Worm (Caenorhabditis elegans) whole organism, young adult: Measurements from ENCODE around the gene H12D21.9.
A peak's percentile ranks its signal among the peaks of the same experiment; 100 is the strongest.

Source experiments
- C17E4.6 ChIP-seq: fragments of 200-800 bp; sonication (Bioruptor generic); IDR thresholded peaks from 2 replicates; pipeline ENCODE4 v1.3.6; 2022; ENCODE audit warnings: missing genetic modification reagents, missing genetic modification characterization, missing compliant biosample characterization
- F52B5.7 ChIP-seq: sonication (generic microtip); optimal IDR thresholded peaks from 2 replicates; lab custom pipeline; 2016; ENCODE audit warnings: mild to moderate bottlenecking, missing genetic modification characterization, missing compliant biosample characterization
- T26A5.8 ChIP-seq: sonication (generic microtip); optimal IDR thresholded peaks from 2 replicates; lab custom pipeline; 2016; ENCODE audit warnings: missing genetic modification characterization, missing compliant biosample characterization
- Y53G8AR.9 ChIP-seq: fragments of 200-800 bp; sonication (Bioruptor generic); conservative IDR thresholded peaks from 2 replicates; pipeline ENCODE4 v1.3.6; 2022; ENCODE audit warnings: missing genetic modification reagents, missing genetic modification characterization, missing compliant biosample characterization
- athp-1 ChIP-seq: sonication (generic microtip); optimal IDR thresholded peaks from 2 replicates; lab custom pipeline; 2017; ENCODE audit warnings: mild to moderate bottlenecking, missing genetic modification characterization, missing compliant biosample characterization
- attf-5 ChIP-seq: fragments of 200-800 bp; sonication (Bioruptor generic); optimal IDR thresholded peaks from 2 replicates; lab custom pipeline; 2018; ENCODE audit warnings: mild to moderate bottlenecking, missing genetic modification characterization, missing compliant biosample characterization
- cebp-2 ChIP-seq: fragments of 200-800 bp; sonication (Bioruptor generic); IDR thresholded peaks from 2 replicates; pipeline ENCODE4 v1.3.6; 2022; ENCODE audit warnings: missing genetic modification characterization, missing compliant biosample characterization
- dpff-1 ChIP-seq: sonication (generic microtip); optimal IDR thresholded peaks from 2 replicates; lab custom pipeline; 2017; ENCODE audit warnings: mild to moderate bottlenecking, missing genetic modification characterization, missing compliant biosample characterization
- efl-1 ChIP-seq: fragments of 150-350 bp; optimal IDR thresholded peaks from 2 replicates; lab custom pipeline; 2014; ENCODE audit warnings: missing biosample characterization, missing genetic modification reagents, missing genetic modification characterization
- him-1 ChIP-seq: sonication (generic microtip); optimal IDR thresholded peaks from 2 replicates; lab custom pipeline; 2016; ENCODE audit warnings: missing genotype, missing genetic modification reagents, missing genetic modification characterization, missing compliant biosample characterization
- hmg-1.2 ChIP-seq: fragments of 200-800 bp; sonication (Bioruptor generic); IDR thresholded peaks from 2 replicates; pipeline ENCODE4 v1.3.6; 2022; ENCODE audit warnings: missing genetic modification reagents, missing genetic modification characterization, missing compliant biosample characterization
- let-607 ChIP-seq, 2 experiments: fragments of 200-800 bp in 1 of 2; sonication (Bioruptor generic) in 1 of 2; sonication (generic microtip) in 1 of 2; optimal IDR thresholded peaks; 2 replicates each; lab custom pipeline; 2016 to 2018; ENCODE audit warnings: mild to moderate bottlenecking in 2 of 2, missing compliant biosample characterization in 2 of 2, missing genetic modification characterization in 2 of 2, moderate library complexity in 2 of 2, missing genotype in 1 of 2
- lir-1 ChIP-seq: fragments of 200-800 bp; sonication (Bioruptor generic); conservative IDR thresholded peaks from 2 replicates; pipeline ENCODE4 v1.3.6; 2022; ENCODE audit warnings: missing genetic modification reagents, missing genetic modification characterization, missing compliant biosample characterization
- nhr-120 ChIP-seq: fragments of 200-800 bp; sonication (Bioruptor generic); IDR thresholded peaks from 2 replicates; pipeline ENCODE4 v1.3.6; 2022; ENCODE audit warnings: missing genetic modification characterization, missing compliant biosample characterization
- nhr-80 ChIP-seq: sonication (generic microtip); optimal IDR thresholded peaks from 2 replicates; lab custom pipeline; 2016; ENCODE audit warnings: missing genetic modification characterization, missing compliant biosample characterization
- pha-4 ChIP-seq: fragments of 150-350 bp; sonication (generic microtip); optimal IDR thresholded peaks from 2 replicates; lab custom pipeline; 2014; ENCODE audit warnings: missing biosample characterization, missing genetic modification reagents, missing genetic modification characterization
- rec-8 ChIP-seq, 2 experiments: sonication (generic microtip); optimal IDR thresholded peaks; 2 replicates each; lab custom pipeline; 2016; ENCODE audit warnings: mild to moderate bottlenecking in 2 of 2, missing genetic modification characterization in 2 of 2, missing genetic modification reagents in 2 of 2, missing genotype in 2 of 2, missing biosample characterization in 1 of 2, missing compliant biosample characterization in 1 of 2, moderate library complexity in 1 of 2
- somi-1 ChIP-seq: fragments of 200-800 bp; sonication (Bioruptor generic); optimal IDR thresholded peaks from 2 replicates; lab custom pipeline; 2018; ENCODE audit warnings: mild to moderate bottlenecking, missing genetic modification characterization, missing compliant biosample characterization
- tbx-9 ChIP-seq: sonication (generic microtip); optimal IDR thresholded peaks from 2 replicates; lab custom pipeline; 2016; ENCODE audit warnings: borderline replicate concordance, missing genetic modification characterization, inconsistent platforms, missing compliant biosample characterization
- ztf-22 ChIP-seq: fragments of 200-800 bp; sonication (Bioruptor generic); optimal IDR thresholded peaks from 2 replicates; lab custom pipeline; 2018; ENCODE audit warnings: mild to moderate bottlenecking, missing genetic modification characterization, moderate library complexity, missing compliant biosample characterization

The H12D21.9 gene

DNA sequence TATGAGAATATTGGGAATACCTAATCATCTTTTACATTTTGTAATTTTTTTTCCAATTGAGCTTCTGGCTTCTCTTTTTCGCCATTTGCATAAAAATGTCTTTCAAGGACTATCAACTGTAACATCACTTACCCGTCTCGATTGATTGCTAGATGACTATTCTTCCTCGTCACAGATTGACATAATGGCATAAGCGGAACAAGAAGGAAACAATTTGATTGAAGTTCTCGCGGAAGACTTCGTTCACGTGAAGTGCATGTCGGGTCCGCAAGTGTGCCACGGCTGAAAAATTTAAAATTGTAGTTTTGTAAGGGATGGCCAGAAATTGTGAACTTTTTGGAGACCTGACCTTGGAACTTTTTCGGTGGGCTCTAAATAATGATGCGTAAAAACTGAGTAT is 55.5 kb downstream of the H12D21.9 start:
- no peak for TF ChIP-seq pha-4
- peak in 1 of 2 experiments; percentile 74 for TF ChIP-seq let-607 (tag; optimal IDR thresholded peaks at IDR 0.05; lab: Kevin White, UChicago)
- TF ChIP-seq nhr-80 (tag; lab: Kevin White, UChicago): peak; percentile 24

DNA sequence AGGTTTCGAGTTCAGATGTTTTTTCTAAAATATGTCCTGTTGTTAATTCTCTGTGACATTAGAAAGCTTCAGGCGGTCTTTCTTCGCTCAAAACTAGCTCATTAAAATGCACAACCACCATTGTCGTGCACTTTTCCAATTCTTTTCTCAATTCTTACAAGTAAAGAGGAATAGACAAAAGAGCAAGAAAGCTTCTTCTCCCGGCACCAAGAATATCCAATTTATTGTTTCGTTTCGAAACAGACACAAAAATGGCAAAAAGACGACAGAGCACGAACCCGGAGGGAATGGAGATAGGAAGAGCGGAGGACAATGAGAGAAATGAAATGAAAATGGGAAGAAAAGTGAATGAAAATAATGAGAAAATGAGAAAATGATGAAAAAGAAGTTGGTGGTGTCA is 56.7 kb downstream of the H12D21.9 start:
- TF ChIP-seq Y53G8AR.9 (GFP tag; lab: Robert Waterston, UW) (no peak), ztf-22 (GFP tag; lab: Kevin White, UChicago) (no peak), T26A5.8 (no peak), him-1 (tag; lab: Kevin White, UChicago) (no peak), C17E4.6 (GFP tag; lab: Robert Waterston, UW) (no peak), nhr-120 (GFP tag; lab: Robert Waterston, UW) (no peak)

- TF ChIP-seq tbx-9 (no peak), rec-8 (tag; optimal IDR thresholded peaks at IDR 0.05; lab: Kevin White, UChicago) (no peak), efl-1 (GFP tag; lab: Kevin White, UChicago) (no peak), hmg-1.2 (GFP tag; lab: Robert Waterston, UW) (no peak), lir-1 (GFP tag; lab: Robert Waterston, UW) (no peak), F52B5.7 (tag; lab: Kevin White, UChicago) (no peak), somi-1 (GFP tag; lab: Kevin White, UChicago) (no peak), athp-1 (tag; lab: Kevin White, UChicago) (no peak), dpff-1 (tag; lab: Kevin White, UChicago) (no peak), cebp-2 (GFP tag; lab: Robert Waterston, UW) (no peak), nhr-120 (GFP tag; lab: Robert Waterston, UW) (no peak), attf-5 (GFP tag; lab: Kevin White, UChicago) (no peak)
Measured at ce11 chrV:14851972-14852371, 57.3 kb downstream of the H12D21.9 start.
